Worm (Caenorhabditis elegans) whole organism, L4/young adult: ENCODE measurements around the gene B0416.4.

Experiments
- W03F9.2 ChIP-seq: fragments of 150-350 bp; optimal IDR thresholded peaks from 2 replicates; lab custom pipeline; 2014; ENCODE audit warnings: missing biosample characterization, missing genetic modification characterization
- dao-5 ChIP-seq: sonication (generic microtip); optimal IDR thresholded peaks from 2 replicates; lab custom pipeline; 2016; ENCODE audit warnings: missing genotype, missing genetic modification characterization, moderate library complexity, missing compliant biosample characterization
- him-1 ChIP-seq: sonication (generic microtip); optimal IDR thresholded peaks from 2 replicates; lab custom pipeline; 2016; ENCODE audit warnings: missing genotype, missing genetic modification reagents, missing genetic modification characterization, missing compliant biosample characterization

DNA sequence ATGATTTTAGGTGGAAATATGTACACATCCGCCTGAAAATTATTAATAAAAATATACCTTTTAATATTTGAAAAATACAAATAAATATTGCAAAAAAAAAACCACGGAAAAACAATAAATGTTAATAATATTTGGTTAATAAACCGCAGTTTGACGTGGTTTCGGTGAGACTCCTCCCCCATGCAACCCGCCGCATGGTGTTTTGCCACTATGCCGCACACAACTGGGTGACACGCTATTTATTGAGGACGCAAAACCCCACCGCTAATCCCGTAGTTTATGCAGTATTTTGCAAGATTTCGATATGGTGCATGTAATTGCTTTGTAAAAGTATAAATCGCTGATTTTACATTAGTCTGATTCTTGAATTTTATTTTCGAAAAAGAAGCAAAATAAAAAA is 17.8 kb downstream of the B0416.4 start, which contains the start of gene gly-13:
- no peak for TF ChIP-seq dao-5 (tag; lab: Kevin White, UChicago)
- no peak for TF ChIP-seq him-1 (tag; lab: Kevin White, UChicago)
- TF ChIP-seq W03F9.2 (tag; lab: Kevin White, UChicago), result no peak
